Worm (Caenorhabditis elegans) whole organism, early embryonic: ENCODE measurements around the gene osta-1.

Experiments used
- ama-1 ChIP-seq: fragments of 150-350 bp; optimal IDR thresholded peaks from 2 replicates; lab custom pipeline; 2014
- sea-1 ChIP-seq: fragments of 200-800 bp; sonication (Bioruptor generic); conservative IDR thresholded peaks from 2 replicates; pipeline ENCODE4 v1.3.6; 2022; ENCODE audit warnings: missing genetic modification characterization, missing compliant biosample characterization

- TF ChIP-seq ama-1 (no peak), sea-1 (no peak)
Observed at ce11 chrII:8212-8611, 1.8 kb downstream of the osta-1 start.
